Fruit fly (Drosophila melanogaster) whole organism, adult: ENCODE results near the gene Fam92.
A peak's percentile ranks its signal among the peaks of the same experiment; 100 is the strongest.

Source experiments
- CG12768 ChIP-seq: fragments of 200-800 bp; sonication (Bioruptor generic); optimal IDR thresholded peaks from 2 replicates; lab custom pipeline; 2017; ENCODE audit warnings: missing biosample characterization, missing genetic modification characterization, mild to moderate bottlenecking, moderate library complexity, missing genetic modification reagents
- CG14711 ChIP-seq: fragments of 200-800 bp; sonication (Bioruptor generic); optimal IDR thresholded peaks from 2 replicates; lab custom pipeline; 2018; ENCODE audit warnings: missing biosample characterization, mild to moderate bottlenecking, missing genetic modification characterization, moderate library complexity
- CG1620 ChIP-seq: fragments of 200-800 bp; sonication (Bioruptor generic); optimal IDR thresholded peaks from 2 replicates; lab custom pipeline; 2016; ENCODE audit warnings: missing biosample characterization, missing genetic modification characterization
- CG5204 ChIP-seq: fragments of 200-800 bp; sonication (Bioruptor generic); optimal IDR thresholded peaks from 2 replicates; lab custom pipeline; 2016; ENCODE audit warnings: missing biosample characterization, missing genetic modification characterization
- CG7101 ChIP-seq: fragments of 200-800 bp; sonication (Bioruptor generic); optimal IDR thresholded peaks from 2 replicates; lab custom pipeline; 2018; ENCODE audit warnings: missing biosample characterization, mild to moderate bottlenecking, missing genetic modification characterization, moderate library complexity
- Clk ChIP-seq: fragments of 200-800 bp; sonication (Bioruptor generic); optimal IDR thresholded peaks from 2 replicates; lab custom pipeline; 2017; ENCODE audit warnings: missing biosample characterization, missing genetic modification characterization
- bab1 ChIP-seq: fragments of 200-800 bp; sonication (Bioruptor generic); optimal IDR thresholded peaks from 3 replicates; lab custom pipeline; 2019; ENCODE audit warnings: missing biosample characterization, mild to moderate bottlenecking, missing genetic modification characterization, moderate library complexity
- kay ChIP-seq: fragments of 200-800 bp; sonication (Bioruptor generic); peaks from one replicate; lab custom pipeline; 2016; ENCODE audit warnings: missing biosample characterization, missing genetic modification characterization, borderline replicate concordance
- ovo ChIP-seq: fragments of 200-800 bp; sonication (Bioruptor generic); optimal IDR thresholded peaks from 2 replicates; lab custom pipeline; 2016; ENCODE audit warnings: missing biosample characterization, missing genetic modification characterization
- toe ChIP-seq: fragments of 200-800 bp; sonication (Bioruptor generic); optimal IDR thresholded peaks from 2 replicates; lab custom pipeline; 2016; ENCODE audit warnings: missing biosample characterization, missing genetic modification characterization

DNA sequence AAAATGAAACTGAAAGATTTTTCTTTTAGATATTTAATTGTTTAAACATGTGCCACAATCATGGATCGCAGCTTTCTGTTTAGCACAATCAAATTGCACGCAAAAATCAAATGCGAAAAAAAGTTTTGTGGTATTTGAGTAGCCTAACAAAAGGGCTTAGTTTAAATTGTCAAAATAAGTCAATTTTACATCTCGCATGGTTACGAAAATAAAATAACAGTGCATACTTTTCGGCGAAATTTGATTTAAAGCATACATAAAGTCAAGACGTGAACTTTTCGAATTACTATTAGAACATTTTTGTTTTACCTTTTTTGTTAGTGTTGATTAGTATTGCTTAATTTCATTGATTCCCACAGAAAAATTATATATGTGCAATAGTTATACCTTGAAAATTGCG lies 30.3 kb downstream of the Fam92 start:
- TF ChIP-seq kay (no peak), CG7101 (tag; lab: Kevin White, UChicago) (no peak), CG1620 (no peak), Clk (GFP tag; lab: Kevin White, UChicago) (no peak), CG5204 (no peak), CG12768 (no peak), CG14711 (tag; lab: Kevin White, UChicago) (no peak), ovo (GFP tag; lab: Kevin White, UChicago) (no peak), bab1 (GFP tag; lab: Kevin White, UChicago) (peak; percentile 16), toe (GFP tag; lab: Kevin White, UChicago) (no peak)
